Worm (Caenorhabditis elegans) whole organism, early embryonic: Measurements from ENCODE around the gene Y54F10AR.2.

Source experiments
- B0310.2 ChIP-seq: sonication (generic microtip); optimal IDR thresholded peaks from 2 replicates; lab custom pipeline; 2016; ENCODE audit warnings: mild to moderate bottlenecking, missing genetic modification characterization, missing compliant biosample characterization
- F13C5.2 ChIP-seq: sonication (generic microtip); optimal IDR thresholded peaks from 2 replicates; lab custom pipeline; 2017; ENCODE audit warnings: mild to moderate bottlenecking, missing genetic modification characterization, inconsistent platforms, missing compliant biosample characterization
- aly-1 ChIP-seq: sonication (generic microtip); optimal IDR thresholded peaks from 2 replicates; lab custom pipeline; 2016; ENCODE audit warnings: missing genetic modification characterization, missing compliant biosample characterization
- ama-1 ChIP-seq: fragments of 150-350 bp; optimal IDR thresholded peaks from 2 replicates; lab custom pipeline; 2014
- flt-1 ChIP-seq: fragments of 200-800 bp; sonication (Bioruptor generic); IDR thresholded peaks from 2 replicates; pipeline ENCODE4 v1.3.6; 2022; ENCODE audit warnings: missing genetic modification characterization, missing compliant biosample characterization
- hmg-4 ChIP-seq: fragments of 200-800 bp; sonication (Bioruptor generic); optimal IDR thresholded peaks from 2 replicates; lab custom pipeline; 2018; ENCODE audit warnings: mild to moderate bottlenecking, missing genetic modification characterization, missing compliant biosample characterization
- hnd-1 ChIP-seq: sonication (generic microtip); optimal IDR thresholded peaks from 2 replicates; lab custom pipeline; 2016; ENCODE audit warnings: missing genetic modification characterization, missing compliant biosample characterization
- pes-1 ChIP-seq: fragments of 200-800 bp; sonication (Bioruptor generic); IDR thresholded peaks from 2 replicates; pipeline ENCODE4 v1.3.6; 2022; ENCODE audit warnings: missing genetic modification reagents, missing genetic modification characterization, missing compliant biosample characterization
- scrt-1 ChIP-seq: fragments of 200-800 bp; sonication (Bioruptor generic); IDR thresholded peaks from 2 replicates; pipeline ENCODE4 v1.3.6; 2022; ENCODE audit warnings: missing genetic modification characterization, missing compliant biosample characterization
- tbx-11 ChIP-seq: fragments of 200-800 bp; sonication (Bioruptor generic); IDR thresholded peaks from 2 replicates; pipeline ENCODE4 v1.3.6; 2022; ENCODE audit warnings: missing genetic modification characterization, missing compliant biosample characterization
- tbx-37 ChIP-seq: fragments of 200-800 bp; sonication (Bioruptor generic); conservative IDR thresholded peaks from 2 replicates; pipeline ENCODE4 v1.3.6; 2022; ENCODE audit warnings: missing genetic modification reagents, missing genetic modification characterization, missing compliant biosample characterization

DNA sequence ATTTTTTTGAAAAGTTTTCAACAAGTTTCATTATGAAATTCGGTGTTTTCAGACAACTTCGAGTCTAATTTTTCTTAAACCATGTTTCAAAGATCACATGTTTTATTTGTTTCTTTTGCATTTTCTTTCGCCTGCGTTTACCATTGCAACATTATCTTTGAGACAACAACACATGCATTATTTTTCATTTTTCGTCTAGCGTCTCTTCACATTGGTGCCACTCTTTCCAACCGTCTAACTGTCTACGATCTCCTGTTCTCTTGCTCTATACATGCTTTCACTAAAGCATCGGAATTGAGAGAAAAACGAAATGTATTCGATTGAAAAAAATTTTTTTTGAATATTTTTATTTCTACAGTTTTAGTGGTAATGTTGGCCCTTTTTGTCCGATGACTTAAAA lies 7.2 kb upstream of the Y54F10AR.2 start:
- TF ChIP-seq tbx-11 (GFP tag; lab: Robert Waterston, UW) (no peak), tbx-37 (GFP tag; lab: Robert Waterston, UW) (no peak), pes-1 (no peak), aly-1 (tag; lab: Kevin White, UChicago) (no peak), ama-1 (lab: Kevin White, UChicago) (no peak), hnd-1 (no peak), F13C5.2 (no peak), scrt-1 (GFP tag; lab: Robert Waterston, UW) (no peak), flt-1 (GFP tag; lab: Robert Waterston, UW) (no peak), hmg-4 (GFP tag; lab: Kevin White, UChicago) (no peak), B0310.2 (no peak)
